Fruit fly (Drosophila melanogaster) whole organism, embryonic: ENCODE measurements around the gene tws.

Experiments used
- CG14441 ChIP-seq: fragments of 200-800 bp; sonication (Bioruptor generic); IDR thresholded peaks from 2 replicates; pipeline ENCODE4 v1.3.6; 2022; ENCODE audit warnings: missing biosample characterization, missing genetic modification characterization
- CG14710 ChIP-seq: fragments of 200-800 bp; sonication (Bioruptor generic); optimal IDR thresholded peaks from 3 replicates; lab custom pipeline; 2019; ENCODE audit warnings: missing biosample characterization, mild to moderate bottlenecking, missing genetic modification characterization, moderate library complexity
- CG32772 ChIP-seq: fragments of 200-800 bp; sonication (Bioruptor generic); IDR thresholded peaks from 2 replicates; pipeline ENCODE4 v1.3.6; 2022; ENCODE audit warnings: missing biosample characterization, missing genetic modification characterization
- Dp ChIP-seq: fragments of 200-800 bp; sonication (Bioruptor generic); optimal IDR thresholded peaks from 2 replicates; lab custom pipeline; 2018; ENCODE audit warnings: missing biosample characterization, mild to moderate bottlenecking, missing genetic modification characterization, moderate library complexity
- Meics ChIP-seq: fragments of 200-800 bp; sonication (Bioruptor generic); optimal IDR thresholded peaks from 2 replicates; lab custom pipeline; 2017; ENCODE audit warnings: missing biosample characterization, mild to moderate bottlenecking, missing genetic modification characterization
- Pdp1 ChIP-seq, 2 experiments: fragments of 200-800 bp; sonication (Bioruptor generic); optimal IDR thresholded peaks; 3 replicates each; lab custom pipeline; 2016; ENCODE audit warnings: missing biosample characterization in 2 of 2, missing genetic modification characterization in 2 of 2, mild to moderate bottlenecking in 1 of 2, moderate library complexity in 1 of 2
- abd-A ChIP-seq: fragments of 200-800 bp; sonication (Bioruptor generic); optimal IDR thresholded peaks from 3 replicates; lab custom pipeline; 2019; ENCODE audit warnings: missing biosample characterization, mild to moderate bottlenecking, missing genetic modification characterization, moderate library complexity
- kah ChIP-seq: fragments of 200-800 bp; sonication (Bioruptor generic); optimal IDR thresholded peaks from 2 replicates; lab custom pipeline; 2018; ENCODE audit warnings: missing biosample characterization, mild to moderate bottlenecking, missing genetic modification characterization
- pfk ChIP-seq: fragments of 200-800 bp; sonication (Bioruptor generic); optimal IDR thresholded peaks from 2 replicates; lab custom pipeline; 2018; ENCODE audit warnings: missing biosample characterization, mild to moderate bottlenecking, missing genetic modification characterization, moderate library complexity
- sqz ChIP-seq: fragments of 200-800 bp; sonication (Bioruptor generic); optimal IDR thresholded peaks from 3 replicates; lab custom pipeline; 2018; ENCODE audit warnings: missing biosample characterization, mild to moderate bottlenecking, missing genetic modification characterization

DNA sequence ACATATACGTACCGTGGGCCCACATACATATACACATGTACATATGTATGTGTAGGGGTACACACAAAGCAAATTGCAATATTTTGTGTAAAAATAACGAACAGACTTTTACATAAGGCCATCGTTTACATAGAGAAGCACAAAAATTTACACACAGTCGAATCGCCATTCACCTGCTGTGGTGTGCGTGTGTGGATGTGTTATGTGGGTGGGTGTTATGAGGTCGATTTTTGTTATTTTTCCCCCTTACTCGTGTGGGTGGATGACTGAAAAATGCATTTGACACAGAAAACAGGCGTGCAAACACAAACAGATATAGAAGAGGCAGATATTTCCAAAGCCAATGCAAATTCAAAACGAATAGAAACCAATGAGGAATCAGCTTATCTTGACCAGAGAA, 44.5 kb downstream of the tws start:
- no peak for TF ChIP-seq CG14710 (tag; lab: Kevin White, UChicago)
- no peak for TF ChIP-seq Meics (GFP tag; lab: Kevin White, UChicago)
- peak in 1 of 2 experiments; percentile 8 for TF ChIP-seq Pdp1 (GFP tag; optimal IDR thresholded peaks at IDR 0.05; lab: Kevin White, UChicago)
- TF ChIP-seq Dp (GFP tag; lab: Kevin White, UChicago): no peak
- TF ChIP-seq sqz (GFP tag; lab: Kevin White, UChicago): no peak
- TF ChIP-seq CG14441 (GFP tag; lab: Robert Waterston, UW): no peak
- no peak for TF ChIP-seq kah (GFP tag; lab: Kevin White, UChicago)
- TF ChIP-seq pfk (GFP tag; lab: Kevin White, UChicago): no peak
- TF ChIP-seq abd-A (tag; lab: Kevin White, UChicago): no peak
- no peak for TF ChIP-seq CG32772
